Worm (Caenorhabditis elegans) whole organism, young adult: ENCODE data around the gene clec-165.
A peak's percentile ranks its signal among the peaks of the same experiment; 100 is the strongest.

Source experiments
- B0336.3 ChIP-seq: fragments of 200-800 bp; sonication (Bioruptor generic); IDR thresholded peaks from 2 replicates; pipeline ENCODE4 v1.3.6; 2022; ENCODE audit warnings: missing genetic modification characterization, missing compliant biosample characterization
- D2030.7 ChIP-seq: fragments of 200-800 bp; sonication (Bioruptor generic); IDR thresholded peaks from 2 replicates; pipeline ENCODE4 v1.3.6; 2022; ENCODE audit warnings: missing genetic modification reagents, missing genetic modification characterization, missing compliant biosample characterization
- F23B12.7 ChIP-seq: sonication (generic microtip); optimal IDR thresholded peaks from 2 replicates; lab custom pipeline; 2017; ENCODE audit warnings: missing genetic modification characterization, mild to moderate bottlenecking, missing compliant biosample characterization, antibody characterized with exemption, moderate library complexity; ENCODE audit not compliant: insufficient read depth
- F33H1.4 ChIP-seq: fragments of 200-800 bp; sonication (Bioruptor generic); IDR thresholded peaks from 2 replicates; pipeline ENCODE4 v1.3.6; 2022; ENCODE audit warnings: missing genetic modification reagents, missing genetic modification characterization, missing compliant biosample characterization
- K11D2.4 ChIP-seq: fragments of 200-800 bp; sonication (Bioruptor generic); IDR thresholded peaks from 2 replicates; pipeline ENCODE4 v1.3.6; 2022; ENCODE audit warnings: missing genetic modification reagents, missing genetic modification characterization, missing compliant biosample characterization
- T26A5.8 ChIP-seq: sonication (generic microtip); optimal IDR thresholded peaks from 2 replicates; lab custom pipeline; 2016; ENCODE audit warnings: missing genetic modification characterization, missing compliant biosample characterization
- Y53F4B.3 ChIP-seq: fragments of 200-800 bp; sonication (Bioruptor generic); IDR thresholded peaks from 2 replicates; pipeline ENCODE4 v1.3.6; 2022; ENCODE audit warnings: missing genetic modification reagents, missing genetic modification characterization, missing compliant biosample characterization
- athp-1 ChIP-seq: sonication (generic microtip); optimal IDR thresholded peaks from 2 replicates; lab custom pipeline; 2017; ENCODE audit warnings: mild to moderate bottlenecking, missing genetic modification characterization, missing compliant biosample characterization
- attf-6 ChIP-seq: fragments of 200-800 bp; sonication (Bioruptor generic); IDR thresholded peaks from 2 replicates; pipeline ENCODE4 v1.3.6; 2022; ENCODE audit warnings: missing genetic modification reagents, missing genetic modification characterization, missing compliant biosample characterization
- ceh-91 ChIP-seq: fragments of 200-800 bp; sonication (Bioruptor generic); IDR thresholded peaks from 2 replicates; pipeline ENCODE4 v1.3.6; 2022; ENCODE audit warnings: missing genetic modification reagents, missing genetic modification characterization, missing compliant biosample characterization
- chd-7 ChIP-seq: sonication (generic microtip); optimal IDR thresholded peaks from 2 replicates; lab custom pipeline; 2016; ENCODE audit warnings: mild to moderate bottlenecking, missing genetic modification characterization, moderate library complexity, missing compliant biosample characterization
- dox-1 ChIP-seq: fragments of 200-800 bp; sonication (Bioruptor generic); IDR thresholded peaks from 2 replicates; pipeline ENCODE4 v1.3.6; 2022; ENCODE audit warnings: missing genetic modification reagents, missing genetic modification characterization, missing compliant biosample characterization
- dpl-1 ChIP-seq: fragments of 150-350 bp; optimal IDR thresholded peaks from 2 replicates; lab custom pipeline; 2014; ENCODE audit warnings: missing biosample characterization, missing genetic modification reagents, missing genetic modification characterization
- him-1 ChIP-seq: sonication (generic microtip); optimal IDR thresholded peaks from 2 replicates; lab custom pipeline; 2016; ENCODE audit warnings: missing genotype, missing genetic modification reagents, missing genetic modification characterization, missing compliant biosample characterization
- hmg-1.2 ChIP-seq: fragments of 200-800 bp; sonication (Bioruptor generic); IDR thresholded peaks from 2 replicates; pipeline ENCODE4 v1.3.6; 2022; ENCODE audit warnings: missing genetic modification reagents, missing genetic modification characterization, missing compliant biosample characterization
- hsf-1 ChIP-seq: fragments of 200-800 bp; sonication (Bioruptor generic); IDR thresholded peaks from 2 replicates; pipeline ENCODE4 v1.3.6; 2022; ENCODE audit warnings: missing genetic modification reagents, missing genetic modification characterization, missing compliant biosample characterization
- lin-35 ChIP-seq, 3 experiments: fragments of 150-350 bp in 2 of 3; sonication (generic microtip) in 1 of 3; optimal IDR thresholded peaks; 2 replicates each; lab custom pipeline; 2014 to 2018; ENCODE audit warnings: missing biosample characterization in 3 of 3, missing genetic modification characterization in 3 of 3, missing genetic modification reagents in 3 of 3
- lin-40 ChIP-seq: sonication (generic microtip); optimal IDR thresholded peaks from 2 replicates; lab custom pipeline; 2016; ENCODE audit warnings: missing genetic modification characterization, mild to moderate bottlenecking, missing compliant biosample characterization, missing genotype, missing genetic modification reagents
- lin-54 ChIP-seq: fragments of 200-800 bp; sonication (Bioruptor generic); optimal IDR thresholded peaks from 2 replicates; lab custom pipeline; 2018; ENCODE audit warnings: mild to moderate bottlenecking, missing genetic modification characterization, missing compliant biosample characterization
- lsl-1 ChIP-seq: fragments of 200-800 bp; sonication (Bioruptor generic); optimal IDR thresholded peaks from 2 replicates; lab custom pipeline; 2018; ENCODE audit warnings: mild to moderate bottlenecking, missing genetic modification characterization, moderate library complexity, missing compliant biosample characterization
- lsy-27 ChIP-seq: sonication (generic microtip); optimal IDR thresholded peaks from 2 replicates; lab custom pipeline; 2017; ENCODE audit warnings: missing genetic modification characterization, mild to moderate bottlenecking, missing compliant biosample characterization, antibody characterized with exemption, missing genotype, borderline replicate concordance; ENCODE audit not compliant: insufficient read depth
- madf-3 ChIP-seq: fragments of 200-800 bp; sonication (Bioruptor generic); IDR thresholded peaks from 2 replicates; pipeline ENCODE4 v1.3.6; 2022; ENCODE audit warnings: missing genetic modification reagents, missing genetic modification characterization, missing compliant biosample characterization
- madf-6 ChIP-seq: fragments of 200-800 bp; sonication (Bioruptor generic); IDR thresholded peaks from 2 replicates; pipeline ENCODE4 v1.3.6; 2022; ENCODE audit warnings: missing genetic modification reagents, missing genetic modification characterization, missing compliant biosample characterization
- mcd-1 ChIP-seq: fragments of 200-800 bp; sonication (Bioruptor generic); IDR thresholded peaks from 2 replicates; pipeline ENCODE4 v1.3.6; 2022; ENCODE audit warnings: missing genetic modification reagents, missing genetic modification characterization, missing compliant biosample characterization
- mxl-1 ChIP-seq: sonication (generic microtip); optimal IDR thresholded peaks from 2 replicates; lab custom pipeline; 2016; ENCODE audit warnings: missing genetic modification characterization, missing compliant biosample characterization
- nhr-80 ChIP-seq: sonication (generic microtip); optimal IDR thresholded peaks from 2 replicates; lab custom pipeline; 2016; ENCODE audit warnings: missing genetic modification characterization, missing compliant biosample characterization
- pbrm-1 ChIP-seq: fragments of 200-800 bp; sonication (Bioruptor generic); IDR thresholded peaks from 2 replicates; pipeline ENCODE4 v1.3.6; 2022; ENCODE audit warnings: missing genetic modification reagents, missing genetic modification characterization, missing compliant biosample characterization
- pha-4 ChIP-seq: fragments of 150-350 bp; sonication (generic microtip); optimal IDR thresholded peaks from 2 replicates; lab custom pipeline; 2014; ENCODE audit warnings: missing biosample characterization, missing genetic modification reagents, missing genetic modification characterization
- repo-1 ChIP-seq: sonication (generic microtip); optimal IDR thresholded peaks from 2 replicates; lab custom pipeline; 2017; ENCODE audit warnings: mild to moderate bottlenecking, missing genetic modification characterization, missing compliant biosample characterization
- sdz-38 ChIP-seq: sonication (generic microtip); optimal IDR thresholded peaks from 2 replicates; lab custom pipeline; 2016; ENCODE audit warnings: missing genotype, missing genetic modification characterization, missing compliant biosample characterization
- snpc-1.1 ChIP-seq: sonication (generic microtip); optimal IDR thresholded peaks from 2 replicates; lab custom pipeline; 2017; ENCODE audit warnings: missing genetic modification characterization, mild to moderate bottlenecking, missing compliant biosample characterization, antibody characterized with exemption, moderate library complexity, missing genotype, missing genetic modification reagents; ENCODE audit not compliant: insufficient read depth
- snpc-3.4 ChIP-seq: sonication (generic microtip); optimal IDR thresholded peaks from 2 replicates; lab custom pipeline; 2017; ENCODE audit warnings: missing genetic modification characterization, mild to moderate bottlenecking, missing compliant biosample characterization, antibody characterized with exemption, moderate library complexity, missing genotype, missing genetic modification reagents
- snpc-4 ChIP-seq, 5 experiments: fragments of 150-350 bp in 1 of 5; sonication (generic microtip) in 4 of 5; optimal IDR thresholded peaks; 2 replicates each; lab custom pipeline; 2014 to 2018; ENCODE audit warnings: missing genetic modification characterization in 5 of 5, missing biosample characterization in 3 of 5, antibody characterized with exemption in 2 of 5, mild to moderate bottlenecking in 2 of 5, missing compliant biosample characterization in 2 of 5, missing genotype in 2 of 5, moderate library complexity in 2 of 5, missing genetic modification reagents in 1 of 5
- tbp1 ChIP-seq: fragments of 200-800 bp; sonication (Bioruptor generic); optimal IDR thresholded peaks from 2 replicates; lab custom pipeline; 2018; ENCODE audit warnings: mild to moderate bottlenecking, missing genetic modification characterization, missing compliant biosample characterization

The clec-165 gene

ce11 chrIV:1261930-1262329 lies 15.2 kb upstream of the clec-165 start:
- TF ChIP-seq Y53F4B.3: no peak
- TF ChIP-seq F23B12.7 (tag; lab: Kevin White, UChicago): no peak
- no peak for TF ChIP-seq mxl-1 (tag; lab: Kevin White, UChicago)
- TF ChIP-seq ceh-91 (GFP tag; lab: Robert Waterston, UW): no peak
- no peak for TF ChIP-seq repo-1
- no peak for TF ChIP-seq sdz-38

- no peak for TF ChIP-seq F33H1.4 (GFP tag; lab: Robert Waterston, UW)
- no peak for TF ChIP-seq hsf-1 (GFP tag; lab: Robert Waterston, UW)
- TF ChIP-seq lin-35 (GFP tag; optimal IDR thresholded peaks at IDR 0.05; lab: Kevin White, UChicago): no peak
- TF ChIP-seq K11D2.4 (GFP tag; lab: Robert Waterston, UW): no peak
- TF ChIP-seq ceh-91 (GFP tag; lab: Robert Waterston, UW): no peak
- TF ChIP-seq lin-40: no peak
- TF ChIP-seq D2030.7 (GFP tag; lab: Robert Waterston, UW): no peak
Observed at ce11 chrIV:1261024-1261423, 14.3 kb upstream of the clec-165 start, which contains the start of gene clec-169. clec-169 (plus strand) TSS chrIV:1261324.

- TF ChIP-seq B0336.3 (GFP tag; lab: Robert Waterston, UW) (no peak), tbp1 (GFP tag; lab: Kevin White, UChicago) (peak; percentile 45), attf-6 (GFP tag; lab: Robert Waterston, UW) (peak; percentile 11; the same call in 1 of the 2 replicates), pbrm-1 (GFP tag; lab: Robert Waterston, UW) (peak; percentile 71; the same call in 1 of the 2 replicates), snpc-4 (GFP tag; optimal IDR thresholded peaks at IDR 0.05; lab: Kevin White, UChicago) (no peak), snpc-4 (tag; optimal IDR thresholded peaks at IDR 0.05; lab: Kevin White, UChicago) (peak; percentile 83 to 96 (median 92)), dpl-1 (no peak), lsl-1 (GFP tag; lab: Kevin White, UChicago) (peak; percentile 51), repo-1 (peak; percentile 19), mcd-1 (GFP tag; lab: Robert Waterston, UW) (peak; percentile 42; the same call in 1 of the 2 replicates), hmg-1.2 (GFP tag; lab: Robert Waterston, UW) (peak; percentile 72; the same call in 1 of the 2 replicates), F33H1.4 (GFP tag; lab: Robert Waterston, UW) (peak; percentile 43), dox-1 (peak; percentile 41; the same call in 1 of the 2 replicates), D2030.7 (GFP tag; lab: Robert Waterston, UW) (peak; percentile 33; the same call in 1 of the 2 replicates), him-1 (peak; percentile 6), snpc-1.1 (tag; lab: Kevin White, UChicago) (peak; percentile 91), snpc-3.4 (tag; lab: Kevin White, UChicago) (peak; percentile 91), pha-4 (tag; lab: Kevin White, UChicago) (no peak), madf-6 (GFP tag; lab: Robert Waterston, UW) (peak; percentile 78), lin-54 (GFP tag; lab: Kevin White, UChicago) (peak; percentile 25), madf-3 (GFP tag; lab: Robert Waterston, UW) (no peak)
Observed at ce11 chrIV:1260474-1260873, 13.8 kb upstream of the clec-165 start.

- TF ChIP-seq T26A5.8 (tag; lab: Kevin White, UChicago) (no peak), chd-7 (tag; lab: Kevin White, UChicago) (no peak), madf-3 (GFP tag; lab: Robert Waterston, UW) (no peak), athp-1 (tag; lab: Kevin White, UChicago) (no peak), nhr-80 (tag; lab: Kevin White, UChicago) (peak; percentile 16), lsy-27 (tag; lab: Kevin White, UChicago) (no peak)
Observed at ce11 chrIV:1256723-1257122, 10.0 kb upstream of the clec-165 start, which contains the start of gene clec-168. clec-168 (plus strand) TSS chrIV:1256969.
